Fruit fly (Drosophila melanogaster): ENCODE data around the gene CG42238.

DNA sequence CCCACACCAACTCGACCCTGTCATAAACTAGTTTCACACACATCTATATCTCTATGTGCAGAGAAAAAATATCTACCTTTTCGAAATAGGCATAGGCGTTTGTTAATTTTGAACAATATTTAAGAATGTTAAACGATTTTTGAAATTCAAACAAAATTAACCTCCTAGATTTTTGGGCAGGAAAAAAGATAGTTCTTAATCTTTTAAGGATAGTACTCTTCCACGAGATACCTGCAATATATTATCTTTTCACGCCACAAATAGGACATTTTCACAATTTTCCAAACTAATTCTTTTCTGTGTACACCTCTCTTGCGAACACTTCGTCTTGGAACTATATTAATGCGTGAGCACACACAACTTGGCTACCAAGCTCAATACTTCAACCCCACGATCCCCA is 45.4 kb downstream of the CG42238 start:
- no peak for TF ChIP-seq fru (GFP tag; optimal IDR thresholded peaks at IDR 0.05)
- no peak for TF ChIP-seq pan (optimal IDR thresholded peaks at IDR 0.05)
- no peak for TF ChIP-seq psq (GFP tag; optimal IDR thresholded peaks at IDR 0.05)
- no peak for TF ChIP-seq dl (GFP tag; optimal IDR thresholded peaks at IDR 0.05; ENCODE audit: insufficient read depth in 1 of 2, partially characterized antibody in 2 of 2)
